Worm (Caenorhabditis elegans): Measurements from ENCODE around the gene dct-6.

- TF ChIP-seq nhr-237 (tag; optimal IDR thresholded peaks at IDR 0.05) (no peak), alr-1 (tag; optimal IDR thresholded peaks at IDR 0.05) (no peak), lin-11 (tag; optimal IDR thresholded peaks at IDR 0.05) (peak; percentile 78), nhr-21 (tag; optimal IDR thresholded peaks at IDR 0.05) (peak; percentile 66), lin-13 (GFP tag; optimal IDR thresholded peaks at IDR 0.05) (peak; percentile 60)
Observed at ce11 chrIII:5940525-5940974, 25.7 kb upstream of the dct-6 start.

Data from whole organism, L2 larva.